Worm (Caenorhabditis elegans) whole organism, early embryonic: Measurements from ENCODE around the gene best-16.

Experiments
- B0310.2 ChIP-seq: sonication (generic microtip); optimal IDR thresholded peaks from 2 replicates; lab custom pipeline; 2016; ENCODE audit warnings: mild to moderate bottlenecking, missing genetic modification characterization, missing compliant biosample characterization
- F13C5.2 ChIP-seq: sonication (generic microtip); optimal IDR thresholded peaks from 2 replicates; lab custom pipeline; 2017; ENCODE audit warnings: mild to moderate bottlenecking, missing genetic modification characterization, inconsistent platforms, missing compliant biosample characterization
- aly-1 ChIP-seq: sonication (generic microtip); optimal IDR thresholded peaks from 2 replicates; lab custom pipeline; 2016; ENCODE audit warnings: missing genetic modification characterization, missing compliant biosample characterization
- ama-1 ChIP-seq: fragments of 150-350 bp; optimal IDR thresholded peaks from 2 replicates; lab custom pipeline; 2014
- ceh-13 ChIP-seq: fragments of 200-800 bp; sonication (Bioruptor generic); optimal IDR thresholded peaks from 2 replicates; lab custom pipeline; 2018; ENCODE audit warnings: mild to moderate bottlenecking, missing genetic modification characterization, missing compliant biosample characterization
- ceh-36 ChIP-seq: sonication (generic microtip); optimal IDR thresholded peaks from 2 replicates; lab custom pipeline; 2016; ENCODE audit warnings: missing genetic modification characterization, inconsistent platforms, missing compliant biosample characterization
- ets-7 ChIP-seq: sonication (generic microtip); optimal IDR thresholded peaks from 2 replicates; lab custom pipeline; 2016; ENCODE audit warnings: missing genotype, missing genetic modification characterization, missing compliant biosample characterization
- flt-1 ChIP-seq: fragments of 200-800 bp; sonication (Bioruptor generic); IDR thresholded peaks from 2 replicates; pipeline ENCODE4 v1.3.6; 2022; ENCODE audit warnings: missing genetic modification characterization, missing compliant biosample characterization
- hmbx-1 ChIP-seq: sonication (generic microtip); optimal IDR thresholded peaks from 2 replicates; lab custom pipeline; 2016; ENCODE audit warnings: mild to moderate bottlenecking, missing genetic modification characterization, missing compliant biosample characterization
- hmg-4 ChIP-seq: fragments of 200-800 bp; sonication (Bioruptor generic); optimal IDR thresholded peaks from 2 replicates; lab custom pipeline; 2018; ENCODE audit warnings: mild to moderate bottlenecking, missing genetic modification characterization, missing compliant biosample characterization
- hnd-1 ChIP-seq: sonication (generic microtip); optimal IDR thresholded peaks from 2 replicates; lab custom pipeline; 2016; ENCODE audit warnings: missing genetic modification characterization, missing compliant biosample characterization
- pes-1 ChIP-seq: fragments of 200-800 bp; sonication (Bioruptor generic); IDR thresholded peaks from 2 replicates; pipeline ENCODE4 v1.3.6; 2022; ENCODE audit warnings: missing genetic modification reagents, missing genetic modification characterization, missing compliant biosample characterization
- scrt-1 ChIP-seq: fragments of 200-800 bp; sonication (Bioruptor generic); IDR thresholded peaks from 2 replicates; pipeline ENCODE4 v1.3.6; 2022; ENCODE audit warnings: missing genetic modification characterization, missing compliant biosample characterization
- sea-1 ChIP-seq: fragments of 200-800 bp; sonication (Bioruptor generic); conservative IDR thresholded peaks from 2 replicates; pipeline ENCODE4 v1.3.6; 2022; ENCODE audit warnings: missing genetic modification characterization, missing compliant biosample characterization
- tbx-11 ChIP-seq: fragments of 200-800 bp; sonication (Bioruptor generic); IDR thresholded peaks from 2 replicates; pipeline ENCODE4 v1.3.6; 2022; ENCODE audit warnings: missing genetic modification characterization, missing compliant biosample characterization
- tbx-37 ChIP-seq: fragments of 200-800 bp; sonication (Bioruptor generic); conservative IDR thresholded peaks from 2 replicates; pipeline ENCODE4 v1.3.6; 2022; ENCODE audit warnings: missing genetic modification reagents, missing genetic modification characterization, missing compliant biosample characterization
- tra-4 ChIP-seq: sonication (generic microtip); optimal IDR thresholded peaks from 2 replicates; lab custom pipeline; 2017; ENCODE audit warnings: missing genetic modification characterization, missing compliant biosample characterization

Gene best-16

ce11 chrIV:7216210-7216609, 20.6 kb upstream of the best-16 start:
- TF ChIP-seq pes-1 (GFP tag; lab: Robert Waterston, UW): no peak
- no peak for TF ChIP-seq ceh-13 (GFP tag; lab: Kevin White, UChicago)
- TF ChIP-seq hnd-1 (tag; lab: Kevin White, UChicago): no peak
- TF ChIP-seq aly-1: no peak
- TF ChIP-seq B0310.2 (tag; lab: Kevin White, UChicago): no peak
- no peak for TF ChIP-seq tra-4
- no peak for TF ChIP-seq hmbx-1 (tag; lab: Kevin White, UChicago)
- TF ChIP-seq ets-7 (tag; lab: Kevin White, UChicago): no peak
- TF ChIP-seq hmg-4 (GFP tag; lab: Kevin White, UChicago): no peak
- no peak for TF ChIP-seq sea-1 (GFP tag; lab: Robert Waterston, UW)
- TF ChIP-seq F13C5.2 (tag; lab: Kevin White, UChicago): no peak
- no peak for TF ChIP-seq ama-1 (lab: Kevin White, UChicago)
- TF ChIP-seq tbx-37: no peak

- no peak for TF ChIP-seq sea-1 (GFP tag; lab: Robert Waterston, UW)
- TF ChIP-seq ceh-13 (GFP tag; lab: Kevin White, UChicago): no peak
- TF ChIP-seq F13C5.2 (tag; lab: Kevin White, UChicago): no peak
- TF ChIP-seq scrt-1 (GFP tag; lab: Robert Waterston, UW): no peak
- no peak for TF ChIP-seq aly-1
- TF ChIP-seq tbx-37: no peak
- no peak for TF ChIP-seq tra-4
- TF ChIP-seq ama-1 (lab: Kevin White, UChicago): no peak
- TF ChIP-seq tbx-11 (GFP tag; lab: Robert Waterston, UW): no peak
- no peak for TF ChIP-seq pes-1 (GFP tag; lab: Robert Waterston, UW)
- no peak for TF ChIP-seq hmbx-1 (tag; lab: Kevin White, UChicago)
- TF ChIP-seq hnd-1 (tag; lab: Kevin White, UChicago): no peak
- TF ChIP-seq hmg-4 (GFP tag; lab: Kevin White, UChicago): no peak
- no peak for TF ChIP-seq ceh-36
- no peak for TF ChIP-seq flt-1 (GFP tag; lab: Robert Waterston, UW)
- TF ChIP-seq ets-7 (tag; lab: Kevin White, UChicago): no peak
- TF ChIP-seq B0310.2 (tag; lab: Kevin White, UChicago): no peak
Measured at ce11 chrIV:7212769-7213168, 17.1 kb upstream of the best-16 start.

- TF ChIP-seq pes-1 (GFP tag; lab: Robert Waterston, UW) (no peak), hmbx-1 (tag; lab: Kevin White, UChicago) (no peak), hmg-4 (GFP tag; lab: Kevin White, UChicago) (no peak), ets-7 (tag; lab: Kevin White, UChicago) (no peak), sea-1 (GFP tag; lab: Robert Waterston, UW) (no peak)
Measured at ce11 chrIV:7211313-7211712, 15.7 kb upstream of the best-16 start.

ce11 chrIV:7208961-7209360, 13.3 kb upstream of the best-16 start:
- TF ChIP-seq scrt-1 (GFP tag; lab: Robert Waterston, UW) (no peak), ceh-36 (no peak), B0310.2 (tag; lab: Kevin White, UChicago) (no peak), sea-1 (GFP tag; lab: Robert Waterston, UW) (no peak), pes-1 (GFP tag; lab: Robert Waterston, UW) (no peak), F13C5.2 (tag; lab: Kevin White, UChicago) (no peak), ets-7 (tag; lab: Kevin White, UChicago) (no peak), hnd-1 (tag; lab: Kevin White, UChicago) (no peak)

ce11 chrIV:7205969-7206368, 10.3 kb upstream of the best-16 start, which contains the start of gene kcc-1:
Gene kcc-1, plus strand, starts transcription at chrIV:7206269.
- TF ChIP-seq ama-1 (lab: Kevin White, UChicago): no peak
- no peak for TF ChIP-seq tbx-11 (GFP tag; lab: Robert Waterston, UW)
- no peak for TF ChIP-seq ceh-36
- TF ChIP-seq sea-1 (GFP tag; lab: Robert Waterston, UW): no peak
- no peak for TF ChIP-seq hmg-4 (GFP tag; lab: Kevin White, UChicago)
- no peak for TF ChIP-seq F13C5.2 (tag; lab: Kevin White, UChicago)
- no peak for TF ChIP-seq scrt-1 (GFP tag; lab: Robert Waterston, UW)
- no peak for TF ChIP-seq aly-1
- no peak for TF ChIP-seq hnd-1 (tag; lab: Kevin White, UChicago)
- TF ChIP-seq pes-1 (GFP tag; lab: Robert Waterston, UW): no peak
- TF ChIP-seq ets-7 (tag; lab: Kevin White, UChicago): no peak
- TF ChIP-seq ceh-13 (GFP tag; lab: Kevin White, UChicago): no peak

- TF ChIP-seq flt-1 (GFP tag; lab: Robert Waterston, UW): no peak
- TF ChIP-seq pes-1 (GFP tag; lab: Robert Waterston, UW): no peak
- TF ChIP-seq ceh-13 (GFP tag; lab: Kevin White, UChicago): no peak
- no peak for TF ChIP-seq scrt-1 (GFP tag; lab: Robert Waterston, UW)
- TF ChIP-seq ets-7 (tag; lab: Kevin White, UChicago): no peak
- TF ChIP-seq tbx-11 (GFP tag; lab: Robert Waterston, UW): no peak
- TF ChIP-seq aly-1: no peak
- no peak for TF ChIP-seq B0310.2 (tag; lab: Kevin White, UChicago)
- no peak for TF ChIP-seq ama-1 (lab: Kevin White, UChicago)
- no peak for TF ChIP-seq F13C5.2 (tag; lab: Kevin White, UChicago)
- TF ChIP-seq tra-4: no peak
- TF ChIP-seq hmbx-1 (tag; lab: Kevin White, UChicago): no peak
- TF ChIP-seq hnd-1 (tag; lab: Kevin White, UChicago): no peak
- TF ChIP-seq hmg-4 (GFP tag; lab: Kevin White, UChicago): no peak
- TF ChIP-seq tbx-37: no peak
- no peak for TF ChIP-seq ceh-36
- no peak for TF ChIP-seq sea-1 (GFP tag; lab: Robert Waterston, UW)
Measured at ce11 chrIV:7203696-7204095, 8.1 kb upstream of the best-16 start, which contains the start of gene R13A1.3. Gene R13A1.3, plus strand, starts transcription at chrIV:7203996.

ce11 chrIV:7196853-7197252, 1.2 kb upstream of the best-16 start, which contains the start of gene unc-8:
Gene unc-8, plus strand, starts transcription at chrIV:7197153.
- TF ChIP-seq sea-1 (GFP tag; lab: Robert Waterston, UW) (no peak), tbx-11 (GFP tag; lab: Robert Waterston, UW) (no peak), ceh-13 (GFP tag; lab: Kevin White, UChicago) (no peak), flt-1 (GFP tag; lab: Robert Waterston, UW) (no peak), scrt-1 (GFP tag; lab: Robert Waterston, UW) (no peak), B0310.2 (tag; lab: Kevin White, UChicago) (no peak), hmg-4 (GFP tag; lab: Kevin White, UChicago) (no peak), ceh-36 (no peak)
